Worm (Caenorhabditis elegans) whole organism, early embryonic: ENCODE measurements around the gene Y2H9A.4.

Source experiments
- F13C5.2 ChIP-seq: sonication (generic microtip); optimal IDR thresholded peaks from 2 replicates; lab custom pipeline; 2017; ENCODE audit warnings: mild to moderate bottlenecking, missing genetic modification characterization, inconsistent platforms, missing compliant biosample characterization
- ama-1 ChIP-seq: fragments of 150-350 bp; optimal IDR thresholded peaks from 2 replicates; lab custom pipeline; 2014
- ceh-13 ChIP-seq: fragments of 200-800 bp; sonication (Bioruptor generic); optimal IDR thresholded peaks from 2 replicates; lab custom pipeline; 2018; ENCODE audit warnings: mild to moderate bottlenecking, missing genetic modification characterization, missing compliant biosample characterization
- ceh-36 ChIP-seq: sonication (generic microtip); optimal IDR thresholded peaks from 2 replicates; lab custom pipeline; 2016; ENCODE audit warnings: missing genetic modification characterization, inconsistent platforms, missing compliant biosample characterization
- flt-1 ChIP-seq: fragments of 200-800 bp; sonication (Bioruptor generic); IDR thresholded peaks from 2 replicates; pipeline ENCODE4 v1.3.6; 2022; ENCODE audit warnings: missing genetic modification characterization, missing compliant biosample characterization
- hmg-4 ChIP-seq: fragments of 200-800 bp; sonication (Bioruptor generic); optimal IDR thresholded peaks from 2 replicates; lab custom pipeline; 2018; ENCODE audit warnings: mild to moderate bottlenecking, missing genetic modification characterization, missing compliant biosample characterization
- scrt-1 ChIP-seq: fragments of 200-800 bp; sonication (Bioruptor generic); IDR thresholded peaks from 2 replicates; pipeline ENCODE4 v1.3.6; 2022; ENCODE audit warnings: missing genetic modification characterization, missing compliant biosample characterization
- tbx-37 ChIP-seq: fragments of 200-800 bp; sonication (Bioruptor generic); conservative IDR thresholded peaks from 2 replicates; pipeline ENCODE4 v1.3.6; 2022; ENCODE audit warnings: missing genetic modification reagents, missing genetic modification characterization, missing compliant biosample characterization
- tra-4 ChIP-seq: sonication (generic microtip); optimal IDR thresholded peaks from 2 replicates; lab custom pipeline; 2017; ENCODE audit warnings: missing genetic modification characterization, missing compliant biosample characterization

- TF ChIP-seq flt-1 (GFP tag; lab: Robert Waterston, UW) = no peak
- no peak for TF ChIP-seq ama-1 (lab: Kevin White, UChicago)
- no peak for TF ChIP-seq scrt-1 (GFP tag; lab: Robert Waterston, UW)
- TF ChIP-seq ceh-13 = no peak
- no peak for TF ChIP-seq hmg-4 (GFP tag; lab: Kevin White, UChicago)
- no peak for TF ChIP-seq ceh-36 (tag; lab: Kevin White, UChicago)
- TF ChIP-seq F13C5.2 (tag; lab: Kevin White, UChicago) = no peak
- no peak for TF ChIP-seq tra-4
- no peak for TF ChIP-seq tbx-37
Observed at ce11 chrV:13476350-13476749, 30.7 kb downstream of the Y2H9A.4 start, which contains the start of gene T10G3.8.
